Worm (Caenorhabditis elegans): ENCODE results near the gene lnp-1.

- no peak for TF ChIP-seq C34B4.2 (tag; optimal IDR thresholded peaks at IDR 0.05)
- TF ChIP-seq ztf-11 (tag; optimal IDR thresholded peaks at IDR 0.05): no peak
- TF ChIP-seq tbx-2 (tag; optimal IDR thresholded peaks at IDR 0.05): no peak
Observed at ce11 chrX:4571137-4571536, 17.4 kb upstream of the lnp-1 start, which contains the start of gene amt-1.
